Fruit fly (Drosophila melanogaster) whole organism, pupa: Measurements from ENCODE around the gene CG4582.

Experiments
- CG8301 ChIP-seq: fragments of 200-800 bp; sonication (Bioruptor generic); optimal IDR thresholded peaks from 2 replicates; lab custom pipeline; 2018; ENCODE audit warnings: missing biosample characterization, mild to moderate bottlenecking, missing genetic modification characterization
- fd96Ca ChIP-seq: fragments of 200-800 bp; sonication (Bioruptor generic); IDR thresholded peaks from 3 replicates; pipeline ENCODE4 v1.3.6; 2022; ENCODE audit warnings: missing biosample characterization, missing genetic modification characterization

dm6 chr3R:25618114-25618513 lies 35.1 kb upstream of the CG4582 start, which contains the start of gene CG5071:
- TF ChIP-seq fd96Ca (GFP tag; lab: Robert Waterston, UW) (no peak), CG8301 (tag; lab: Kevin White, UChicago) (no peak)
